Fruit fly (Drosophila melanogaster) whole organism, embryonic: ENCODE results near the gene Nf-YC.

ENCODE experiments used
- ATbp ChIP-seq: fragments of 200-800 bp; sonication (Bioruptor generic); optimal IDR thresholded peaks from 2 replicates; lab custom pipeline; 2017; ENCODE audit warnings: missing biosample characterization, mild to moderate bottlenecking, missing genetic modification characterization, missing genetic modification reagents
- Atf-2 ChIP-seq: fragments of 200-800 bp; sonication (Bioruptor generic); optimal IDR thresholded peaks from 2 replicates; lab custom pipeline; 2016; ENCODE audit warnings: missing biosample characterization, missing genetic modification characterization
- BtbVII ChIP-seq: fragments of 200-800 bp; sonication (Bioruptor generic); optimal IDR thresholded peaks from 3 replicates; lab custom pipeline; 2017; ENCODE audit warnings: missing biosample characterization, mild to moderate bottlenecking, missing genetic modification characterization
- CG10321 ChIP-seq: fragments of 200-800 bp; sonication (Bioruptor generic); IDR thresholded peaks from 2 replicates; pipeline ENCODE4 v1.3.6; 2022; ENCODE audit warnings: missing biosample characterization, missing genetic modification characterization
- CG11247 ChIP-seq: fragments of 200-800 bp; sonication (Bioruptor generic); IDR thresholded peaks from 2 replicates; pipeline ENCODE4 v1.3.6; 2022; ENCODE audit warnings: missing biosample characterization, missing genetic modification characterization
- CG11398 ChIP-seq: fragments of 200-800 bp; sonication (Bioruptor generic); optimal IDR thresholded peaks from 2 replicates; lab custom pipeline; 2016; ENCODE audit warnings: missing biosample characterization, missing genetic modification characterization
- CG12769 ChIP-seq: fragments of 200-800 bp; sonication (Bioruptor generic); optimal IDR thresholded peaks from 2 replicates; lab custom pipeline; 2019; ENCODE audit warnings: missing biosample characterization, mild to moderate bottlenecking, missing genetic modification characterization, moderate library complexity
- CG14667 ChIP-seq: fragments of 200-800 bp; sonication (Bioruptor generic); IDR thresholded peaks from 2 replicates; pipeline ENCODE4 v1.3.6; 2022; ENCODE audit warnings: missing biosample characterization, missing genetic modification characterization
- CG17328 ChIP-seq: fragments of 200-800 bp; sonication (Bioruptor generic); IDR thresholded peaks from 2 replicates; pipeline ENCODE4 v1.3.6; 2022; ENCODE audit warnings: missing biosample characterization, missing genetic modification characterization
- CG3065 ChIP-seq: fragments of 200-800 bp; sonication (Bioruptor generic); optimal IDR thresholded peaks from 2 replicates; lab custom pipeline; 2016; ENCODE audit warnings: missing biosample characterization, missing genetic modification characterization
- CG43689 ChIP-seq: fragments of 200-800 bp; sonication (Bioruptor generic); IDR thresholded peaks from 2 replicates; pipeline ENCODE4 v1.3.6; 2022; ENCODE audit warnings: missing biosample characterization, missing genetic modification characterization
- CG6854 ChIP-seq: fragments of 200-800 bp; sonication (Bioruptor generic); optimal IDR thresholded peaks from 3 replicates; lab custom pipeline; 2017; ENCODE audit warnings: missing biosample characterization, mild to moderate bottlenecking, missing genetic modification characterization
- CG7556 ChIP-seq: fragments of 200-800 bp; sonication (Bioruptor generic); optimal IDR thresholded peaks from 2 replicates; lab custom pipeline; 2017; ENCODE audit warnings: missing biosample characterization, mild to moderate bottlenecking, missing genetic modification characterization
- CG9437 ChIP-seq: fragments of 200-800 bp; sonication (Bioruptor generic); optimal IDR thresholded peaks from 2 replicates; lab custom pipeline; 2018; ENCODE audit warnings: missing biosample characterization, mild to moderate bottlenecking, missing genetic modification characterization
- CG9876 ChIP-seq: fragments of 200-800 bp; sonication (Bioruptor generic); optimal IDR thresholded peaks from 2 replicates; lab custom pipeline; 2016; ENCODE audit warnings: missing biosample characterization, missing genetic modification characterization
- CrebB ChIP-seq: fragments of 200-800 bp; sonication (Bioruptor generic); optimal IDR thresholded peaks from 3 replicates; lab custom pipeline; 2018; ENCODE audit warnings: missing biosample characterization, mild to moderate bottlenecking, missing genetic modification characterization
- Dad ChIP-seq: fragments of 200-800 bp; sonication (Bioruptor generic); optimal IDR thresholded peaks from 3 replicates; lab custom pipeline; 2016; ENCODE audit warnings: missing biosample characterization, missing genetic modification characterization
- Deaf1 ChIP-seq: fragments of 200-800 bp; optimal IDR thresholded peaks from 3 replicates; lab custom pipeline; 2019; ENCODE audit warnings: missing biosample characterization, mild to moderate bottlenecking, missing genetic modification characterization, moderate library complexity
- H2.0 ChIP-seq: fragments of 200-800 bp; sonication (Bioruptor generic); IDR thresholded peaks from 2 replicates; pipeline ENCODE4 v1.3.6; 2022; ENCODE audit warnings: missing biosample characterization, missing genetic modification characterization
- Hr51 ChIP-seq, 2 experiments: fragments of 200-800 bp; sonication (Bioruptor generic); optimal IDR thresholded peaks; 2 replicates in 1 of 2; 3 replicates in 1 of 2; lab custom pipeline; 2016 to 2018; ENCODE audit warnings: missing biosample characterization in 2 of 2, missing genetic modification characterization in 2 of 2, mild to moderate bottlenecking in 1 of 2, moderate library complexity in 1 of 2
- Hsf ChIP-seq: fragments of 200-800 bp; sonication (Bioruptor generic); optimal IDR thresholded peaks from 3 replicates; lab custom pipeline; 2016; ENCODE audit warnings: missing biosample characterization, missing genetic modification characterization
- MESR4 ChIP-seq: fragments of 200-800 bp; sonication (Bioruptor generic); optimal IDR thresholded peaks from 2 replicates; lab custom pipeline; 2018; ENCODE audit warnings: missing biosample characterization, mild to moderate bottlenecking, missing genetic modification characterization, moderate library complexity
- Mrtf ChIP-seq: fragments of 200-800 bp; sonication (Bioruptor generic); IDR thresholded peaks from 3 replicates; pipeline ENCODE4 v1.3.6; 2022; ENCODE audit warnings: missing biosample characterization, missing genetic modification characterization
- Myb ChIP-seq: fragments of 200-800 bp; sonication (Bioruptor generic); optimal IDR thresholded peaks from 2 replicates; lab custom pipeline; 2016; ENCODE audit warnings: missing biosample characterization, missing genetic modification characterization
- Oaz ChIP-seq: fragments of 200-800 bp; sonication (Bioruptor generic); IDR thresholded peaks from 2 replicates; pipeline ENCODE4 v1.3.6; 2022; ENCODE audit warnings: missing biosample characterization, missing genetic modification characterization
- Poxn ChIP-seq: fragments of 200-800 bp; sonication (Bioruptor generic); IDR thresholded peaks from 2 replicates; pipeline ENCODE4 v1.3.6; 2022; ENCODE audit warnings: missing biosample characterization, missing genetic modification characterization
- Spps ChIP-seq: fragments of 200-800 bp; sonication (Bioruptor generic); optimal IDR thresholded peaks from 2 replicates; lab custom pipeline; 2018; ENCODE audit warnings: missing biosample characterization, mild to moderate bottlenecking, missing genetic modification characterization
- Trl ChIP-seq, 3 experiments: fragments of >200 bp in 2 of 3; fragments of 200-800 bp in 1 of 3; sonication (Bioruptor generic) in 1 of 3; optimal IDR thresholded peaks; 2 replicates in 1 of 3; 3 replicates in 2 of 3; lab custom pipeline; 2016 to 2017; ENCODE audit warnings: missing biosample characterization in 1 of 3, missing genetic modification characterization in 1 of 3
- amos ChIP-seq: fragments of 200-800 bp; sonication (Bioruptor generic); IDR thresholded peaks from 2 replicates; pipeline ENCODE4 v1.3.6; 2022; ENCODE audit warnings: missing biosample characterization, missing genetic modification characterization; ENCODE audit not compliant: partially characterized antibody
- ap ChIP-seq: fragments of 200-800 bp; sonication (Bioruptor generic); IDR thresholded peaks from 2 replicates; pipeline ENCODE4 v1.3.6; 2022; ENCODE audit warnings: missing biosample characterization, missing genetic modification characterization
- ara ChIP-seq: fragments of 200-800 bp; sonication (Bioruptor generic); IDR thresholded peaks from 2 replicates; pipeline ENCODE4 v1.3.6; 2022; ENCODE audit warnings: missing biosample characterization, missing genetic modification characterization
- az2 ChIP-seq: fragments of 200-800 bp; sonication (Bioruptor generic); optimal IDR thresholded peaks from 3 replicates; lab custom pipeline; 2016; ENCODE audit warnings: missing biosample characterization, missing genetic modification characterization
- chinmo ChIP-seq: fragments of 200-800 bp; sonication (Bioruptor generic); IDR thresholded peaks from 4 replicates; pipeline ENCODE4 v1.3.6; 2022; ENCODE audit warnings: missing biosample characterization, missing genetic modification characterization; ENCODE audit not compliant: partially characterized antibody
- dan ChIP-seq: fragments of 200-800 bp; sonication (Bioruptor generic); IDR thresholded peaks from 2 replicates; pipeline ENCODE4 v1.3.6; 2022; ENCODE audit warnings: missing biosample characterization, missing genetic modification characterization
- dmrt11E ChIP-seq: fragments of 200-800 bp; sonication (Bioruptor generic); optimal IDR thresholded peaks from 3 replicates; lab custom pipeline; 2018; ENCODE audit warnings: missing biosample characterization, mild to moderate bottlenecking, missing genetic modification characterization, moderate library complexity
- dmrt99B ChIP-seq: fragments of 200-800 bp; sonication (Bioruptor generic); optimal IDR thresholded peaks from 2 replicates; lab custom pipeline; 2018; ENCODE audit warnings: missing biosample characterization, mild to moderate bottlenecking, missing genetic modification characterization, moderate library complexity
- emc ChIP-seq: fragments of 200-800 bp; sonication (Bioruptor generic); optimal IDR thresholded peaks from 2 replicates; lab custom pipeline; 2016; ENCODE audit warnings: missing biosample characterization, missing genetic modification characterization
- eyg ChIP-seq: fragments of 200-800 bp; sonication (Bioruptor generic); optimal IDR thresholded peaks from 3 replicates; lab custom pipeline; 2016; ENCODE audit warnings: missing biosample characterization, missing genetic modification characterization
- gro ChIP-seq: fragments of 200-800 bp; sonication (Bioruptor generic); optimal IDR thresholded peaks from 2 replicates; lab custom pipeline; 2016; ENCODE audit warnings: missing biosample characterization, missing genetic modification characterization
- gsb ChIP-seq: fragments of 200-800 bp; sonication (Bioruptor generic); IDR thresholded peaks from 2 replicates; pipeline ENCODE4 v1.3.6; 2022; ENCODE audit warnings: missing biosample characterization, missing genetic modification characterization
- hbn ChIP-seq: fragments of 200-800 bp; sonication (Bioruptor generic); IDR thresholded peaks from 2 replicates; pipeline ENCODE4 v1.3.6; 2022; ENCODE audit warnings: missing biosample characterization, missing genetic modification characterization; ENCODE audit not compliant: partially characterized antibody
- pfk ChIP-seq: fragments of 200-800 bp; sonication (Bioruptor generic); optimal IDR thresholded peaks from 2 replicates; lab custom pipeline; 2018; ENCODE audit warnings: missing biosample characterization, mild to moderate bottlenecking, missing genetic modification characterization, moderate library complexity
- psq ChIP-seq: fragments of 200-800 bp; sonication (Bioruptor generic); optimal IDR thresholded peaks from 2 replicates; lab custom pipeline; 2017; ENCODE audit warnings: missing biosample characterization, missing genetic modification characterization
- salm ChIP-seq: fragments of 200-800 bp; sonication (Bioruptor generic); optimal IDR thresholded peaks from 2 replicates; lab custom pipeline; 2018; ENCODE audit warnings: missing biosample characterization, mild to moderate bottlenecking, missing genetic modification characterization
- sens ChIP-seq: fragments of 200-800 bp; sonication (Bioruptor generic); peaks from one replicate; lab custom pipeline; 2016; ENCODE audit warnings: missing biosample characterization, missing genetic modification characterization
- ssp ChIP-seq: fragments of 200-800 bp; sonication (Bioruptor generic); IDR thresholded peaks from 2 replicates; pipeline ENCODE4 v1.3.6; 2022; ENCODE audit warnings: missing biosample characterization, missing genetic modification characterization
- stwl ChIP-seq: fragments of 200-800 bp; sonication (Bioruptor generic); optimal IDR thresholded peaks from 3 replicates; lab custom pipeline; 2018; ENCODE audit warnings: missing biosample characterization, mild to moderate bottlenecking, missing genetic modification characterization, moderate library complexity
- twi ChIP-seq: fragments of 200-800 bp; optimal IDR thresholded peaks from 2 replicates; lab custom pipeline; 2019; ENCODE audit warnings: missing biosample characterization, mild to moderate bottlenecking, missing genetic modification characterization, moderate library complexity
- unc-4 ChIP-seq: fragments of 200-800 bp; sonication (Bioruptor generic); IDR thresholded peaks from 2 replicates; pipeline ENCODE4 v1.3.6; 2022; ENCODE audit warnings: missing biosample characterization, missing genetic modification characterization; ENCODE audit not compliant: partially characterized antibody
- unpg ChIP-seq: fragments of 200-800 bp; sonication (Bioruptor generic); optimal IDR thresholded peaks from 3 replicates; lab custom pipeline; 2018; ENCODE audit warnings: missing biosample characterization, mild to moderate bottlenecking, missing genetic modification characterization, moderate library complexity

The Nf-YC gene

dm6 chrX:6863289-6863938 lies 42.7 kb upstream of the Nf-YC start, which contains the start of gene CG43736 (continued):
- peak; percentile 96 for TF ChIP-seq unpg
- peak; percentile 90 for TF ChIP-seq gro (GFP tag; lab: Kevin White, UChicago)
- peak; percentile 26 for TF ChIP-seq stwl (tag; lab: Kevin White, UChicago)
- peak; percentile 88 for TF ChIP-seq Dad (GFP tag; lab: Kevin White, UChicago)
- TF ChIP-seq Hr51 (GFP tag; optimal IDR thresholded peaks at IDR 0.05; lab: Kevin White, UChicago): peak; percentile 87 to 98
- peak; percentile 96 for TF ChIP-seq BtbVII (GFP tag; lab: Kevin White, UChicago)
- TF ChIP-seq psq (GFP tag; lab: Kevin White, UChicago): no peak
- TF ChIP-seq ap: peak; percentile 75
- TF ChIP-seq amos (GFP tag; lab: Robert Waterston, UW): no peak
- TF ChIP-seq CG9437 (GFP tag; lab: Kevin White, UChicago): peak; percentile 92
- TF ChIP-seq dmrt99B (tag; lab: Kevin White, UChicago): peak; percentile 98
- peak; percentile 94 for TF ChIP-seq CG6854 (GFP tag; lab: Kevin White, UChicago)
- peak; percentile 99 for TF ChIP-seq sens (GFP tag; lab: Kevin White, UChicago)
- TF ChIP-seq Hsf (GFP tag; lab: Kevin White, UChicago): peak; percentile 94
- TF ChIP-seq CG10321 (GFP tag; lab: Robert Waterston, UW): 0 out of 2 replicates have a peak, but pooled peaks have one; percentile 46
- no peak for TF ChIP-seq hbn
- TF ChIP-seq CG3065 (GFP tag; lab: Kevin White, UChicago): peak; percentile 72
- peak; percentile 69 for TF ChIP-seq ssp
- peak; percentile 77 for TF ChIP-seq CG11247 (GFP tag; lab: Robert Waterston, UW)
- no peak for TF ChIP-seq Trl (optimal IDR thresholded peaks at IDR 0.05; lab: Kevin White, UChicago)
- peak; percentile 92 for TF ChIP-seq Trl (GFP tag; optimal IDR thresholded peaks at IDR 0.05; lab: Kevin White, UChicago)
- TF ChIP-seq MESR4 (GFP tag; lab: Kevin White, UChicago): peak; percentile 43
- peak; percentile 83 for TF ChIP-seq Oaz (GFP tag; lab: Robert Waterston, UW)
- no peak for TF ChIP-seq unc-4 (GFP tag; lab: Robert Waterston, UW)
- peak; percentile 76 for TF ChIP-seq gsb (GFP tag; lab: Robert Waterston, UW)
- TF ChIP-seq emc (GFP tag; lab: Kevin White, UChicago): peak; percentile 87
- peak; percentile 84 for TF ChIP-seq H2.0 (GFP tag; lab: Robert Waterston, UW)
- TF ChIP-seq az2 (GFP tag; lab: Kevin White, UChicago): peak; percentile 94
- peak; percentile 75 for TF ChIP-seq Poxn
- TF ChIP-seq CG11398 (GFP tag; lab: Kevin White, UChicago): peak; percentile 85
- peak; percentile 97 for TF ChIP-seq CG12769 (tag; lab: Kevin White, UChicago)
- TF ChIP-seq CG17328 (GFP tag; lab: Robert Waterston, UW): peak; percentile 76
- no peak for TF ChIP-seq Deaf1 (tag; lab: Kevin White, UChicago)
- TF ChIP-seq dan (GFP tag; lab: Robert Waterston, UW): no peak; the same call in 1 of the 2 replicates
- TF ChIP-seq pfk (GFP tag; lab: Kevin White, UChicago): no peak
- peak; percentile 76 for TF ChIP-seq CG14667 (GFP tag; lab: Robert Waterston, UW)
- peak; percentile 91 for TF ChIP-seq salm (tag; lab: Kevin White, UChicago)
- no peak for TF ChIP-seq chinmo (GFP tag; lab: Robert Waterston, UW)
- peak; percentile 87 for TF ChIP-seq CG9876 (GFP tag; lab: Kevin White, UChicago)
- peak; percentile 85 for TF ChIP-seq ara (GFP tag; lab: Robert Waterston, UW)
- TF ChIP-seq twi (tag; lab: Kevin White, UChicago): peak; percentile 91
- peak; percentile 98 for TF ChIP-seq CG7556 (GFP tag; lab: Kevin White, UChicago)
- TF ChIP-seq ATbp: peak; percentile 94
- peak; percentile 87 for TF ChIP-seq Mrtf (GFP tag; lab: Robert Waterston, UW)
- peak; percentile 88 for TF ChIP-seq Spps
- TF ChIP-seq CG43689: peak; percentile 70
- peak; percentile 87 for TF ChIP-seq eyg (GFP tag; lab: Kevin White, UChicago)
- peak; percentile 93 for TF ChIP-seq Atf-2 (GFP tag; lab: Kevin White, UChicago)
- peak; percentile 92 for TF ChIP-seq CrebB (tag; lab: Kevin White, UChicago)
- TF ChIP-seq dmrt11E (tag; lab: Kevin White, UChicago): peak; percentile 92
- TF ChIP-seq Myb (GFP tag; lab: Kevin White, UChicago): peak; percentile 78
